Fruit fly (Drosophila melanogaster) whole organism, embryonic: ENCODE data around the gene Pp2C1.

Experiments used
- Ada2b ChIP-seq: fragments of 200-800 bp; sonication (Bioruptor generic); IDR thresholded peaks from 2 replicates; pipeline ENCODE4 v1.3.6; 2022; ENCODE audit warnings: missing biosample characterization, missing genetic modification characterization
- Atf3 ChIP-seq: fragments of 200-800 bp; sonication (Bioruptor generic); optimal IDR thresholded peaks from 3 replicates; lab custom pipeline; 2016; ENCODE audit warnings: missing biosample characterization, missing genetic modification characterization
- Atf6 ChIP-seq: fragments of 200-800 bp; sonication (Bioruptor generic); IDR thresholded peaks from 2 replicates; pipeline ENCODE4 v1.3.6; 2022; ENCODE audit warnings: missing biosample characterization, missing genetic modification characterization
- B-H1 ChIP-seq: fragments of 200-800 bp; sonication (Bioruptor generic); IDR thresholded peaks from 3 replicates; pipeline ENCODE4 v1.3.6; 2022; ENCODE audit warnings: missing biosample characterization, missing genetic modification characterization
- B-H2 ChIP-seq: fragments of 200-800 bp; sonication (Bioruptor generic); optimal IDR thresholded peaks from 2 replicates; lab custom pipeline; 2018; ENCODE audit warnings: missing biosample characterization, mild to moderate bottlenecking, missing genetic modification characterization
- BtbVII ChIP-seq: fragments of 200-800 bp; sonication (Bioruptor generic); optimal IDR thresholded peaks from 3 replicates; lab custom pipeline; 2017; ENCODE audit warnings: missing biosample characterization, mild to moderate bottlenecking, missing genetic modification characterization
- Bteb2 ChIP-seq: fragments of 200-800 bp; sonication (Bioruptor generic); optimal IDR thresholded peaks from 2 replicates; lab custom pipeline; 2016; ENCODE audit warnings: missing biosample characterization, missing genetic modification characterization
- CG10543 ChIP-seq: fragments of 200-800 bp; sonication (Bioruptor generic); optimal IDR thresholded peaks from 3 replicates; lab custom pipeline; 2017; ENCODE audit warnings: missing biosample characterization, mild to moderate bottlenecking, missing genetic modification characterization, moderate library complexity
- CG11560 ChIP-seq: fragments of 200-800 bp; sonication (Bioruptor generic); IDR thresholded peaks from 3 replicates; pipeline ENCODE4 v1.3.6; 2022; ENCODE audit warnings: missing biosample characterization, missing genetic modification characterization
- CG14667 ChIP-seq: fragments of 200-800 bp; sonication (Bioruptor generic); IDR thresholded peaks from 2 replicates; pipeline ENCODE4 v1.3.6; 2022; ENCODE audit warnings: missing biosample characterization, missing genetic modification characterization
- CG14860 ChIP-seq: fragments of 200-800 bp; sonication (Bioruptor generic); IDR thresholded peaks from 3 replicates; pipeline ENCODE4 v1.3.6; 2022; ENCODE audit warnings: missing biosample characterization, missing genetic modification characterization; ENCODE audit not compliant: partially characterized antibody
- CG1602 ChIP-seq: fragments of 200-800 bp; sonication (Bioruptor generic); optimal IDR thresholded peaks from 3 replicates; lab custom pipeline; 2016; ENCODE audit warnings: missing biosample characterization, missing genetic modification characterization
- CG16815 ChIP-seq: fragments of 200-800 bp; sonication (Bioruptor generic); optimal IDR thresholded peaks from 3 replicates; lab custom pipeline; 2017; ENCODE audit warnings: missing biosample characterization, mild to moderate bottlenecking, missing genetic modification characterization
- CG17568 ChIP-seq: fragments of 200-800 bp; sonication (Bioruptor generic); optimal IDR thresholded peaks from 2 replicates; lab custom pipeline; 2018; ENCODE audit warnings: missing biosample characterization, mild to moderate bottlenecking, missing genetic modification characterization, moderate library complexity
- CG31388 ChIP-seq: fragments of 200-800 bp; sonication (Bioruptor generic); optimal IDR thresholded peaks from 2 replicates; lab custom pipeline; 2016; ENCODE audit warnings: missing biosample characterization, missing genetic modification characterization
- CG3281 ChIP-seq: fragments of 200-800 bp; sonication (Bioruptor generic); optimal IDR thresholded peaks from 3 replicates; lab custom pipeline; 2017; ENCODE audit warnings: missing biosample characterization, mild to moderate bottlenecking, missing genetic modification characterization
- CG3407 ChIP-seq: fragments of 200-800 bp; sonication (Bioruptor generic); optimal IDR thresholded peaks from 2 replicates; lab custom pipeline; 2018; ENCODE audit warnings: missing biosample characterization, mild to moderate bottlenecking, missing genetic modification characterization
- CG3726 ChIP-seq: fragments of 200-800 bp; sonication (Bioruptor generic); IDR thresholded peaks from 3 replicates; pipeline ENCODE4, ENCODE4 v1.3.6; 2022; ENCODE audit warnings: missing biosample characterization, missing genetic modification characterization
- CG3847 ChIP-seq: fragments of 200-800 bp; sonication (Bioruptor generic); IDR thresholded peaks from 2 replicates; pipeline ENCODE4 v1.3.6; 2022; ENCODE audit warnings: missing biosample characterization, missing genetic modification characterization
- CG4854 ChIP-seq: fragments of 200-800 bp; sonication (Bioruptor generic); optimal IDR thresholded peaks from 2 replicates; lab custom pipeline; 2016; ENCODE audit warnings: missing biosample characterization, missing genetic modification characterization, inconsistent platforms
- CG6813 ChIP-seq: fragments of 200-800 bp; sonication (Bioruptor generic); optimal IDR thresholded peaks from 2 replicates; lab custom pipeline; 2017; ENCODE audit warnings: missing biosample characterization, missing genetic modification characterization, mild to moderate bottlenecking, moderate library complexity, missing genetic modification reagents
- CG7963 ChIP-seq: fragments of 200-800 bp; sonication (Bioruptor generic); IDR thresholded peaks from 3 replicates; pipeline ENCODE4 v1.3.6; 2022; ENCODE audit warnings: missing biosample characterization, missing genetic modification characterization; ENCODE audit not compliant: partially characterized antibody
- CG8359 ChIP-seq: fragments of 200-800 bp; sonication (Bioruptor generic); optimal IDR thresholded peaks from 2 replicates; lab custom pipeline; 2017; ENCODE audit warnings: missing biosample characterization, mild to moderate bottlenecking, missing genetic modification characterization, borderline replicate concordance
- CG8388 ChIP-seq: fragments of 200-800 bp; sonication (Bioruptor generic); optimal IDR thresholded peaks from 2 replicates; lab custom pipeline; 2019; ENCODE audit warnings: missing biosample characterization, mild to moderate bottlenecking, missing genetic modification characterization, moderate library complexity
- CG9215 ChIP-seq: fragments of 200-800 bp; sonication (Bioruptor generic); IDR thresholded peaks from 2 replicates; pipeline ENCODE4 v1.3.6; 2022; ENCODE audit warnings: missing biosample characterization, missing genetic modification characterization
- Elba2 ChIP-seq: fragments of 200-800 bp; sonication (Bioruptor generic); optimal IDR thresholded peaks from 3 replicates; lab custom pipeline; 2016; ENCODE audit warnings: missing biosample characterization, missing genetic modification characterization
- HLH3B ChIP-seq: fragments of 200-800 bp; sonication (Bioruptor generic); IDR thresholded peaks from 2 replicates; pipeline ENCODE4 v1.3.6; 2022; ENCODE audit warnings: missing biosample characterization, missing genetic modification characterization
- HLHmδ ChIP-seq: fragments of 200-800 bp; sonication (Bioruptor generic); optimal IDR thresholded peaks from 2 replicates; lab custom pipeline; 2018; ENCODE audit warnings: missing biosample characterization, mild to moderate bottlenecking, missing genetic modification characterization, moderate library complexity
- Hsf ChIP-seq: fragments of 200-800 bp; sonication (Bioruptor generic); optimal IDR thresholded peaks from 3 replicates; lab custom pipeline; 2016; ENCODE audit warnings: missing biosample characterization, missing genetic modification characterization
- MBD-R2 ChIP-seq: fragments of 200-800 bp; sonication (Bioruptor generic); IDR thresholded peaks from 2 replicates; pipeline ENCODE4 v1.3.6; 2022; ENCODE audit warnings: missing biosample characterization, missing genetic modification characterization
- MESR4 ChIP-seq: fragments of 200-800 bp; sonication (Bioruptor generic); optimal IDR thresholded peaks from 2 replicates; lab custom pipeline; 2018; ENCODE audit warnings: missing biosample characterization, mild to moderate bottlenecking, missing genetic modification characterization, moderate library complexity
- Mad ChIP-seq: fragments of 200-800 bp; sonication (Bioruptor generic); optimal IDR thresholded peaks from 2 replicates; lab custom pipeline; 2016; ENCODE audit warnings: missing biosample characterization, missing genetic modification characterization
- Mes4 ChIP-seq: fragments of 200-800 bp; sonication (Bioruptor generic); optimal IDR thresholded peaks from 2 replicates; lab custom pipeline; 2016; ENCODE audit warnings: missing biosample characterization, missing genetic modification characterization
- Oaz ChIP-seq: fragments of 200-800 bp; sonication (Bioruptor generic); IDR thresholded peaks from 2 replicates; pipeline ENCODE4 v1.3.6; 2022; ENCODE audit warnings: missing biosample characterization, missing genetic modification characterization
- Pdp1 ChIP-seq, 2 experiments: fragments of 200-800 bp; sonication (Bioruptor generic); optimal IDR thresholded peaks; 3 replicates each; lab custom pipeline; 2016; ENCODE audit warnings: missing biosample characterization in 2 of 2, missing genetic modification characterization in 2 of 2, mild to moderate bottlenecking in 1 of 2, moderate library complexity in 1 of 2
- Rfx ChIP-seq: fragments of 200-800 bp; sonication (Bioruptor generic); IDR thresholded peaks from 2 replicates; pipeline ENCODE4 v1.3.6; 2022; ENCODE audit warnings: missing biosample characterization, missing genetic modification characterization
- Scr ChIP-seq: fragments of 200-800 bp; sonication (Bioruptor generic); IDR thresholded peaks from 2 replicates; pipeline ENCODE4 v1.3.6; 2022; ENCODE audit warnings: missing biosample characterization, missing genetic modification characterization; ENCODE audit not compliant: partially characterized antibody
- disco-r ChIP-seq: fragments of 200-800 bp; sonication (Bioruptor generic); optimal IDR thresholded peaks from 2 replicates; lab custom pipeline; 2016; ENCODE audit warnings: missing biosample characterization, missing genetic modification characterization
- ems ChIP-seq: fragments of 200-800 bp; sonication (Bioruptor generic); optimal IDR thresholded peaks from 3 replicates; lab custom pipeline; 2016; ENCODE audit warnings: missing biosample characterization, missing genetic modification characterization
- esg ChIP-seq: fragments of 200-800 bp; sonication (Bioruptor generic); conservative IDR thresholded peaks from 2 replicates; pipeline ENCODE4 v1.3.6; 2022; ENCODE audit warnings: missing biosample characterization, missing genetic modification characterization
- gt ChIP-seq: fragments of 200-800 bp; sonication (Bioruptor generic); IDR thresholded peaks from 2 replicates; pipeline ENCODE4 v1.3.6; 2022; ENCODE audit warnings: missing biosample characterization, missing genetic modification characterization
- hbn ChIP-seq: fragments of 200-800 bp; sonication (Bioruptor generic); IDR thresholded peaks from 2 replicates; pipeline ENCODE4 v1.3.6; 2022; ENCODE audit warnings: missing biosample characterization, missing genetic modification characterization; ENCODE audit not compliant: partially characterized antibody
- hkb ChIP-seq, 2 experiments: fragments of 200-800 bp in 1 of 2; fragments of >200 bp in 1 of 2; sonication (Bioruptor generic) in 1 of 2; IDR thresholded peaks in 1 of 2; optimal IDR thresholded peaks in 1 of 2; 2 replicates each; pipeline versions ENCODE4 v1.3.6 to Lab custom; 2017 to 2022; ENCODE audit warnings: missing biosample characterization in 1 of 2, missing genetic modification characterization in 1 of 2
- hth ChIP-seq: fragments of >200 bp; optimal IDR thresholded peaks from 2 replicates; lab custom pipeline; 2017; ENCODE audit warnings: inconsistent platforms
- knrl ChIP-seq: fragments of 200-800 bp; sonication (Bioruptor generic); IDR thresholded peaks from 3 replicates; pipeline ENCODE4 v1.3.6; 2022; ENCODE audit warnings: missing biosample characterization, missing genetic modification characterization; ENCODE audit not compliant: partially characterized antibody
- pho ChIP-seq: fragments of 200-800 bp; sonication (Bioruptor generic); optimal IDR thresholded peaks from 2 replicates; lab custom pipeline; 2016; ENCODE audit warnings: missing biosample characterization, missing genetic modification characterization
- pita ChIP-seq: fragments of 200-800 bp; sonication (Bioruptor generic); optimal IDR thresholded peaks from 2 replicates; lab custom pipeline; 2017; ENCODE audit warnings: missing biosample characterization, mild to moderate bottlenecking, missing genetic modification characterization
- repo ChIP-seq: fragments of 200-800 bp; sonication (Bioruptor generic); optimal IDR thresholded peaks from 2 replicates; lab custom pipeline; 2016; ENCODE audit warnings: missing biosample characterization, missing genetic modification characterization
- trem ChIP-seq: fragments of 200-800 bp; optimal IDR thresholded peaks from 3 replicates; lab custom pipeline; 2019; ENCODE audit warnings: missing biosample characterization, mild to moderate bottlenecking, missing genetic modification characterization, moderate library complexity
- unc-4 ChIP-seq: fragments of 200-800 bp; sonication (Bioruptor generic); IDR thresholded peaks from 2 replicates; pipeline ENCODE4 v1.3.6; 2022; ENCODE audit warnings: missing biosample characterization, missing genetic modification characterization; ENCODE audit not compliant: partially characterized antibody

Pp2C1 gene

dm6 chrX:4679813-4680381 is 6.8 kb downstream of the Pp2C1 start (continued):
- TF ChIP-seq CG1602 (GFP tag; lab: Kevin White, UChicago) (peak; percentile 51), CG3726 (no peak), CG17568 (GFP tag; lab: Kevin White, UChicago) (no peak), pho (GFP tag; lab: Kevin White, UChicago) (peak; percentile 22), ems (GFP tag; lab: Kevin White, UChicago) (peak; percentile 48), CG16815 (GFP tag; lab: Kevin White, UChicago) (no peak), BtbVII (peak; percentile 35), disco-r (GFP tag; lab: Kevin White, UChicago) (peak; percentile 9), Pdp1 (GFP tag; optimal IDR thresholded peaks at IDR 0.05; lab: Kevin White, UChicago) (peak; percentile 11 to 31), CG8388 (GFP tag; lab: Kevin White, UChicago) (peak; percentile 53), Hsf (GFP tag; lab: Kevin White, UChicago) (peak; percentile 67), Oaz (no peak), Rfx (GFP tag; lab: Robert Waterston, UW) (peak; percentile 63), CG4854 (GFP tag; lab: Kevin White, UChicago) (no peak), Mad (GFP tag; lab: Kevin White, UChicago) (no peak), CG8359 (GFP tag; lab: Kevin White, UChicago) (no peak), MESR4 (GFP tag; lab: Kevin White, UChicago) (no peak), HLHmδ (GFP tag; lab: Kevin White, UChicago) (no peak), MBD-R2 (GFP tag; lab: Robert Waterston, UW) (no peak), esg (GFP tag; lab: Robert Waterston, UW) (peak; percentile 12; the same call in 1 of the 2 replicates), Scr (GFP tag; lab: Robert Waterston, UW) (no peak), hbn (no peak), Ada2b (GFP tag; lab: Robert Waterston, UW) (no peak; the same call in 1 of the 2 replicates), CG11560 (tag; lab: Robert Waterston, UW) (no peak), trem (tag; lab: Kevin White, UChicago) (no peak), knrl (GFP tag; lab: Robert Waterston, UW) (no peak), CG9215 (GFP tag; lab: Robert Waterston, UW) (no peak), hth (lab: Kevin White, UChicago) (no peak), pita (GFP tag; lab: Kevin White, UChicago) (no peak), HLH3B (GFP tag; lab: Robert Waterston, UW) (peak; percentile 49; the same call in 1 of the 2 replicates), Atf3 (GFP tag; lab: Kevin White, UChicago) (peak; percentile 29), CG6813 (no peak), CG10543 (no peak), CG14860 (no peak), B-H2 (GFP tag; lab: Kevin White, UChicago) (no peak), Mes4 (GFP tag; lab: Kevin White, UChicago) (no peak), repo (no peak), CG14667 (0 out of 2 replicates have a peak, but pooled peaks have one; percentile 28), CG7963 (GFP tag; lab: Robert Waterston, UW) (no peak), unc-4 (GFP tag; lab: Robert Waterston, UW) (no peak), Bteb2 (peak; percentile 51), CG31388 (GFP tag; lab: Kevin White, UChicago) (no peak), Atf6 (GFP tag; lab: Robert Waterston, UW) (peak; percentile 69), hkb (optimal IDR thresholded peaks at IDR 0.05; lab: Kevin White, UChicago) (no peak), hkb (GFP tag; IDR thresholded peaks at IDR 0.05; lab: Robert Waterston, UW) (peak; percentile 56), CG3847 (GFP tag; lab: Robert Waterston, UW) (peak; percentile 34), CG3407 (GFP tag; lab: Kevin White, UChicago) (peak; percentile 1), B-H1 (GFP tag; lab: Robert Waterston, UW) (peak; percentile 57; the same call in 2 of the 3 replicates), gt (GFP tag; lab: Robert Waterston, UW) (no peak), Elba2 (no peak), CG3281 (GFP tag; lab: Kevin White, UChicago) (peak; percentile 50)
